Worm (Caenorhabditis elegans) whole organism, midembryonic: ENCODE measurements around the gene der-2.

Experiments
- T22C8.4 ChIP-seq: fragments of 200-800 bp; sonication (Bioruptor generic); IDR thresholded peaks from 2 replicates; pipeline ENCODE4 v1.3.6; 2022; ENCODE audit warnings: missing genetic modification characterization, missing compliant biosample characterization
- cog-1 ChIP-seq: sonication (generic microtip); optimal IDR thresholded peaks from 2 replicates; lab custom pipeline; 2016; ENCODE audit warnings: missing genetic modification characterization, missing compliant biosample characterization
- flt-1 ChIP-seq: fragments of 200-800 bp; sonication (Bioruptor generic); IDR thresholded peaks from 2 replicates; pipeline ENCODE4 v1.3.6; 2022; ENCODE audit warnings: missing genetic modification characterization, missing compliant biosample characterization
- klf-2 ChIP-seq: fragments of 200-800 bp; sonication (Bioruptor generic); conservative IDR thresholded peaks from 2 replicates; pipeline ENCODE4 v1.3.6; 2022; ENCODE audit warnings: missing genetic modification reagents, missing genetic modification characterization, missing compliant biosample characterization
- med-1 ChIP-seq: sonication (generic microtip); optimal IDR thresholded peaks from 2 replicates; lab custom pipeline; 2017; ENCODE audit warnings: missing genetic modification characterization, mild to moderate bottlenecking, missing compliant biosample characterization, antibody characterized with exemption, missing genetic modification reagents; ENCODE audit not compliant: insufficient read depth
- ref-1 ChIP-seq: fragments of 200-800 bp; sonication (Bioruptor generic); conservative IDR thresholded peaks from 2 replicates; pipeline ENCODE4 v1.3.6; 2022; ENCODE audit warnings: missing genetic modification reagents, missing genetic modification characterization, missing compliant biosample characterization
- tab-1 ChIP-seq: fragments of 200-800 bp; sonication (Bioruptor generic); IDR thresholded peaks from 2 replicates; pipeline ENCODE4 v1.3.6; 2022; ENCODE audit warnings: missing genetic modification characterization, missing compliant biosample characterization
- ztf-23 ChIP-seq: fragments of 200-800 bp; sonication (Bioruptor generic); IDR thresholded peaks from 2 replicates; pipeline ENCODE4 v1.3.6; 2022; ENCODE audit warnings: missing genetic modification reagents, missing genetic modification characterization, missing compliant biosample characterization
- ztf-29 ChIP-seq: fragments of 200-800 bp; sonication (Bioruptor generic); IDR thresholded peaks from 2 replicates; pipeline ENCODE4 v1.3.6; 2022; ENCODE audit warnings: missing genetic modification reagents, missing genetic modification characterization, missing compliant biosample characterization

The der-2 gene

ce11 chrIII:7216924-7217521 lies 5.9 kb downstream of the der-2 start:
- TF ChIP-seq med-1 (GFP tag; lab: Kevin White, UChicago) (no peak), flt-1 (GFP tag; lab: Robert Waterston, UW) (no peak), klf-2 (no peak), ztf-23 (no peak), ref-1 (no peak), ztf-29 (GFP tag; lab: Robert Waterston, UW) (no peak), tab-1 (GFP tag; lab: Robert Waterston, UW) (no peak), cog-1 (tag; lab: Kevin White, UChicago) (no peak), T22C8.4 (GFP tag; lab: Robert Waterston, UW) (no peak)

ce11 chrIII:7216226-7216625 lies 6.7 kb downstream of the der-2 start, which contains the start of gene R151.1:
Gene R151.1 (plus strand): TSS chrIII:7216526.
- TF ChIP-seq med-1 (GFP tag; lab: Kevin White, UChicago): no peak
- no peak for TF ChIP-seq cog-1 (tag; lab: Kevin White, UChicago)
- TF ChIP-seq T22C8.4 (GFP tag; lab: Robert Waterston, UW): no peak
- no peak for TF ChIP-seq ref-1
- TF ChIP-seq flt-1 (GFP tag; lab: Robert Waterston, UW): no peak
- no peak for TF ChIP-seq klf-2
- no peak for TF ChIP-seq ztf-29 (GFP tag; lab: Robert Waterston, UW)
- TF ChIP-seq ztf-23: no peak
- no peak for TF ChIP-seq tab-1 (GFP tag; lab: Robert Waterston, UW)

- TF ChIP-seq ref-1 (no peak), tab-1 (GFP tag; lab: Robert Waterston, UW) (no peak), klf-2 (no peak), med-1 (GFP tag; lab: Kevin White, UChicago) (no peak), ztf-29 (GFP tag; lab: Robert Waterston, UW) (no peak), ztf-23 (no peak), cog-1 (tag; lab: Kevin White, UChicago) (no peak), T22C8.4 (GFP tag; lab: Robert Waterston, UW) (no peak), flt-1 (GFP tag; lab: Robert Waterston, UW) (no peak)
These were observed 7.4 kb downstream of the der-2 start for ce11 chrIII:7215532-7215931.

- no peak for TF ChIP-seq T22C8.4 (GFP tag; lab: Robert Waterston, UW)
- no peak for TF ChIP-seq flt-1 (GFP tag; lab: Robert Waterston, UW)
- no peak for TF ChIP-seq tab-1 (GFP tag; lab: Robert Waterston, UW)
- TF ChIP-seq cog-1 (tag; lab: Kevin White, UChicago): no peak
- no peak for TF ChIP-seq med-1 (GFP tag; lab: Kevin White, UChicago)
- no peak for TF ChIP-seq klf-2
- TF ChIP-seq ztf-23: no peak
- TF ChIP-seq ref-1: no peak
- no peak for TF ChIP-seq ztf-29 (GFP tag; lab: Robert Waterston, UW)
These were observed 10.9 kb downstream of the der-2 start for ce11 chrIII:7212028-7212427.

ce11 chrIII:7210486-7210885 lies 12.4 kb downstream of the der-2 start:
- TF ChIP-seq cog-1 (tag; lab: Kevin White, UChicago) (no peak), T22C8.4 (GFP tag; lab: Robert Waterston, UW) (no peak), tab-1 (GFP tag; lab: Robert Waterston, UW) (no peak), ztf-29 (GFP tag; lab: Robert Waterston, UW) (no peak), med-1 (GFP tag; lab: Kevin White, UChicago) (no peak), ref-1 (no peak), ztf-23 (no peak), klf-2 (no peak)

- no peak for TF ChIP-seq ztf-23
- TF ChIP-seq T22C8.4 (GFP tag; lab: Robert Waterston, UW): no peak
- no peak for TF ChIP-seq cog-1 (tag; lab: Kevin White, UChicago)
- no peak for TF ChIP-seq ztf-29 (GFP tag; lab: Robert Waterston, UW)
- no peak for TF ChIP-seq ref-1
- TF ChIP-seq med-1 (GFP tag; lab: Kevin White, UChicago): no peak
- no peak for TF ChIP-seq klf-2
These were observed 13.2 kb downstream of the der-2 start, which contains the start of gene R151.2 for ce11 chrIII:7209721-7210120. Gene R151.2 (plus strand): TSS chrIII:7209967.

ce11 chrIII:7207903-7208497 lies 14.9 kb downstream of the der-2 start, which contains the start of gene rpl-6:
Gene rpl-6 (plus strand): TSS chrIII:7208447.
- peak; percentile 61; the same call in 1 of the 2 replicates for TF ChIP-seq ztf-29 (GFP tag; lab: Robert Waterston, UW)
- TF ChIP-seq flt-1 (GFP tag; lab: Robert Waterston, UW): 0 out of 2 replicates have a peak, but pooled peaks have one; percentile 13
- TF ChIP-seq ztf-23: 0 out of 2 replicates have a peak, but pooled peaks have one; percentile 28
- TF ChIP-seq med-1 (GFP tag; lab: Kevin White, UChicago): no peak
- no peak for TF ChIP-seq tab-1 (GFP tag; lab: Robert Waterston, UW)
- TF ChIP-seq cog-1 (tag; lab: Kevin White, UChicago): peak; percentile 66
- no peak for TF ChIP-seq klf-2

ce11 chrIII:7203130-7203775 lies 19.7 kb downstream of the der-2 start:
- TF ChIP-seq flt-1 (GFP tag; lab: Robert Waterston, UW) (no peak), ztf-23 (no peak), ref-1 (no peak), ztf-29 (GFP tag; lab: Robert Waterston, UW) (no peak), med-1 (GFP tag; lab: Kevin White, UChicago) (no peak), klf-2 (no peak), tab-1 (GFP tag; lab: Robert Waterston, UW) (no peak), cog-1 (tag; lab: Kevin White, UChicago) (no peak), T22C8.4 (GFP tag; lab: Robert Waterston, UW) (no peak)
